Fruit fly (Drosophila melanogaster) whole organism, embryonic: Measurements from ENCODE around the gene sky.

Source experiments
- Antp ChIP-seq: fragments of 200-800 bp; sonication (Bioruptor generic); optimal IDR thresholded peaks from 3 replicates; lab custom pipeline; 2016; ENCODE audit warnings: missing biosample characterization, missing genetic modification characterization
- Bgb ChIP-seq: fragments of 200-800 bp; sonication (Bioruptor generic); IDR thresholded peaks from 2 replicates; pipeline ENCODE4 v1.3.6; 2022; ENCODE audit warnings: missing biosample characterization, missing genetic modification characterization; ENCODE audit not compliant: partially characterized antibody
- CG11695 ChIP-seq: fragments of 200-800 bp; sonication (Bioruptor generic); IDR thresholded peaks from 3 replicates; pipeline ENCODE4 v1.3.6; 2022; ENCODE audit warnings: missing biosample characterization, missing genetic modification characterization
- CG12104 ChIP-seq: fragments of 200-800 bp; sonication (Bioruptor generic); optimal IDR thresholded peaks from 3 replicates; lab custom pipeline; 2016; ENCODE audit warnings: missing biosample characterization, missing genetic modification characterization
- CG12236 ChIP-seq: fragments of 200-800 bp; sonication (Bioruptor generic); optimal IDR thresholded peaks from 2 replicates; lab custom pipeline; 2016; ENCODE audit warnings: missing biosample characterization, missing genetic modification characterization
- CG12299 ChIP-seq: fragments of 200-800 bp; sonication (Bioruptor generic); optimal IDR thresholded peaks from 2 replicates; lab custom pipeline; 2018; ENCODE audit warnings: missing biosample characterization, mild to moderate bottlenecking, missing genetic modification characterization
- CG12391 ChIP-seq: fragments of 200-800 bp; sonication (Bioruptor generic); optimal IDR thresholded peaks from 3 replicates; lab custom pipeline; 2018; ENCODE audit warnings: missing biosample characterization, mild to moderate bottlenecking, missing genetic modification characterization, moderate library complexity
- CG16815 ChIP-seq: fragments of 200-800 bp; sonication (Bioruptor generic); optimal IDR thresholded peaks from 3 replicates; lab custom pipeline; 2017; ENCODE audit warnings: missing biosample characterization, mild to moderate bottlenecking, missing genetic modification characterization
- CG2129 ChIP-seq: fragments of 200-800 bp; sonication (Bioruptor generic); IDR thresholded peaks from 2 replicates; pipeline ENCODE4 v1.3.6; 2022; ENCODE audit warnings: missing biosample characterization, missing genetic modification characterization; ENCODE audit not compliant: partially characterized antibody
- CG2199 ChIP-seq: fragments of 200-800 bp; sonication (Bioruptor generic); IDR thresholded peaks from 3 replicates; pipeline ENCODE4 v1.3.6; 2022; ENCODE audit warnings: missing biosample characterization, missing genetic modification characterization
- CG2889 ChIP-seq: fragments of 200-800 bp; sonication (Bioruptor generic); IDR thresholded peaks from 3 replicates; pipeline ENCODE4 v1.3.6; 2022; ENCODE audit warnings: missing biosample characterization, missing genetic modification characterization
- CG4707 ChIP-seq: fragments of 200-800 bp; sonication (Bioruptor generic); optimal IDR thresholded peaks from 2 replicates; lab custom pipeline; 2018; ENCODE audit warnings: missing biosample characterization, mild to moderate bottlenecking, missing genetic modification characterization, moderate library complexity
- CG4854 ChIP-seq: fragments of 200-800 bp; sonication (Bioruptor generic); optimal IDR thresholded peaks from 2 replicates; lab custom pipeline; 2016; ENCODE audit warnings: missing biosample characterization, missing genetic modification characterization, inconsistent platforms
- CG6254 ChIP-seq: fragments of 200-800 bp; sonication (Bioruptor generic); optimal IDR thresholded peaks from 3 replicates; lab custom pipeline; 2017; ENCODE audit warnings: mild to moderate bottlenecking, missing biosample characterization, missing genetic modification reagents, missing genetic modification characterization
- CG6791 ChIP-seq: fragments of 200-800 bp; sonication (Bioruptor generic); IDR thresholded peaks from 3 replicates; pipeline ENCODE4 v1.3.6; 2022; ENCODE audit warnings: missing biosample characterization, missing genetic modification characterization; ENCODE audit not compliant: partially characterized antibody
- CG9817 ChIP-seq: fragments of 200-800 bp; sonication (Bioruptor generic); optimal IDR thresholded peaks from 2 replicates; lab custom pipeline; 2018; ENCODE audit warnings: missing biosample characterization, mild to moderate bottlenecking, missing genetic modification characterization, moderate library complexity
- CTCF ChIP-seq: fragments of 200-800 bp; sonication (Bioruptor generic); optimal IDR thresholded peaks from 2 replicates; lab custom pipeline; 2017; ENCODE audit warnings: missing biosample characterization, mild to moderate bottlenecking, missing genetic modification characterization, moderate library complexity
- Chrac-16 ChIP-seq: fragments of 200-800 bp; sonication (Bioruptor generic); optimal IDR thresholded peaks from 3 replicates; lab custom pipeline; 2016; ENCODE audit warnings: missing biosample characterization, missing genetic modification characterization
- CkIIα-i1 ChIP-seq: fragments of 200-800 bp; sonication (Bioruptor generic); IDR thresholded peaks from 2 replicates; pipeline ENCODE4 v1.3.6; 2022; ENCODE audit warnings: missing biosample characterization, missing genetic modification characterization
- Doc3 ChIP-seq: fragments of 200-800 bp; sonication (Bioruptor generic); IDR thresholded peaks from 3 replicates; pipeline ENCODE4 v1.3.6; 2022; ENCODE audit warnings: missing biosample characterization, missing genetic modification characterization; ENCODE audit not compliant: partially characterized antibody
- Fer1 ChIP-seq: fragments of 200-800 bp; sonication (Bioruptor generic); optimal IDR thresholded peaks from 2 replicates; lab custom pipeline; 2017; ENCODE audit warnings: missing biosample characterization, mild to moderate bottlenecking, missing genetic modification characterization
- Gsc ChIP-seq: fragments of 200-800 bp; sonication (Bioruptor generic); IDR thresholded peaks from 2 replicates; pipeline ENCODE4 v1.3.6; 2022; ENCODE audit warnings: missing biosample characterization, missing genetic modification characterization
- Gug ChIP-seq: fragments of 200-800 bp; sonication (Bioruptor generic); IDR thresholded peaks from 4 replicates; pipeline ENCODE4 v1.3.6; 2022; ENCODE audit warnings: missing biosample characterization, missing genetic modification characterization
- HmgD ChIP-seq: fragments of 200-800 bp; sonication (Bioruptor generic); optimal IDR thresholded peaks from 3 replicates; lab custom pipeline; 2016; ENCODE audit warnings: missing biosample characterization, missing genetic modification characterization
- MTF-1 ChIP-seq: fragments of 200-800 bp; sonication (Bioruptor generic); optimal IDR thresholded peaks from 2 replicates; lab custom pipeline; 2018; ENCODE audit warnings: missing biosample characterization, mild to moderate bottlenecking, missing genetic modification characterization, borderline replicate concordance
- Med ChIP-seq: fragments of 200-800 bp; sonication (Bioruptor generic); peaks from one replicate; lab custom pipeline; 2016; ENCODE audit warnings: missing biosample characterization, missing genetic modification characterization, mild to moderate bottlenecking, inconsistent platforms, moderate library complexity
- NK7.1 ChIP-seq: fragments of 200-800 bp; sonication (Bioruptor generic); optimal IDR thresholded peaks from 3 replicates; lab custom pipeline; 2016; ENCODE audit warnings: missing biosample characterization, missing genetic modification characterization
- Neu2 ChIP-seq: fragments of 200-800 bp; sonication (Bioruptor generic); optimal IDR thresholded peaks from 3 replicates; lab custom pipeline; 2016; ENCODE audit warnings: missing biosample characterization, missing genetic modification characterization, borderline replicate concordance
- Usf ChIP-seq: fragments of 200-800 bp; sonication (Bioruptor generic); optimal IDR thresholded peaks from 2 replicates; lab custom pipeline; 2017; ENCODE audit warnings: missing genotype, missing biosample characterization, missing genetic modification characterization
- Xbp1 ChIP-seq: fragments of 200-800 bp; sonication (Bioruptor generic); optimal IDR thresholded peaks from 3 replicates; lab custom pipeline; 2016; ENCODE audit warnings: missing biosample characterization, mild to moderate bottlenecking, missing genetic modification characterization
- Xrp1 ChIP-seq: fragments of 200-800 bp; sonication (Bioruptor generic); IDR thresholded peaks from 2 replicates; pipeline ENCODE4 v1.3.6; 2022; ENCODE audit warnings: missing biosample characterization, missing genetic modification characterization
- ab ChIP-seq: fragments of 200-800 bp; sonication (Bioruptor generic); optimal IDR thresholded peaks from 2 replicates; lab custom pipeline; 2016; ENCODE audit warnings: missing biosample characterization, missing genetic modification characterization
- amos ChIP-seq: fragments of 200-800 bp; sonication (Bioruptor generic); IDR thresholded peaks from 2 replicates; pipeline ENCODE4 v1.3.6; 2022; ENCODE audit warnings: missing biosample characterization, missing genetic modification characterization; ENCODE audit not compliant: partially characterized antibody
- ara ChIP-seq: fragments of 200-800 bp; sonication (Bioruptor generic); IDR thresholded peaks from 2 replicates; pipeline ENCODE4 v1.3.6; 2022; ENCODE audit warnings: missing biosample characterization, missing genetic modification characterization
- chm ChIP-seq: fragments of 200-800 bp; sonication (Bioruptor generic); IDR thresholded peaks from 2 replicates; pipeline ENCODE4 v1.3.6; 2022; ENCODE audit warnings: missing biosample characterization, missing genetic modification characterization
- corto ChIP-seq: fragments of 200-800 bp; sonication (Bioruptor generic); optimal IDR thresholded peaks from 2 replicates; lab custom pipeline; 2016; ENCODE audit warnings: missing biosample characterization, mild to moderate bottlenecking, missing genetic modification characterization, moderate library complexity
- dimm ChIP-seq: fragments of 200-800 bp; sonication (Bioruptor generic); IDR thresholded peaks from 2 replicates; pipeline ENCODE4 v1.3.6; 2022; ENCODE audit warnings: missing biosample characterization, missing genetic modification characterization
- dm ChIP-seq: fragments of 200-800 bp; sonication (Bioruptor generic); optimal IDR thresholded peaks from 3 replicates; lab custom pipeline; 2016; ENCODE audit warnings: missing biosample characterization, missing genetic modification characterization
- ewg ChIP-seq: fragments of 200-800 bp; sonication (Bioruptor generic); optimal IDR thresholded peaks from 3 replicates; lab custom pipeline; 2017; ENCODE audit warnings: mild to moderate bottlenecking, missing biosample characterization, missing genetic modification reagents, missing genetic modification characterization
- gcm2 ChIP-seq: fragments of 200-800 bp; sonication (Bioruptor generic); optimal IDR thresholded peaks from 2 replicates; lab custom pipeline; 2016; ENCODE audit warnings: missing biosample characterization, missing genetic modification characterization
- grau ChIP-seq: fragments of 200-800 bp; optimal IDR thresholded peaks from 3 replicates; lab custom pipeline; 2019; ENCODE audit warnings: missing biosample characterization, mild to moderate bottlenecking, missing genetic modification characterization, moderate library complexity
- her ChIP-seq: fragments of 200-800 bp; sonication (Bioruptor generic); optimal IDR thresholded peaks from 2 replicates; lab custom pipeline; 2016; ENCODE audit warnings: missing biosample characterization, missing genetic modification characterization
- jumu ChIP-seq: fragments of 200-800 bp; sonication (Bioruptor generic); optimal IDR thresholded peaks from 3 replicates; lab custom pipeline; 2016; ENCODE audit warnings: missing biosample characterization, missing genetic modification characterization
- luna ChIP-seq: fragments of 200-800 bp; sonication (Bioruptor generic); optimal IDR thresholded peaks from 2 replicates; lab custom pipeline; 2016; ENCODE audit warnings: missing biosample characterization, missing genetic modification characterization
- pb ChIP-seq: fragments of 200-800 bp; sonication (Bioruptor generic); optimal IDR thresholded peaks from 3 replicates; lab custom pipeline; 2016; ENCODE audit warnings: missing biosample characterization, missing genetic modification characterization
- pho ChIP-seq: fragments of 200-800 bp; sonication (Bioruptor generic); optimal IDR thresholded peaks from 2 replicates; lab custom pipeline; 2016; ENCODE audit warnings: missing biosample characterization, missing genetic modification characterization
- ranshi ChIP-seq: fragments of 200-800 bp; sonication (Bioruptor generic); IDR thresholded peaks from 2 replicates; pipeline ENCODE4 v1.3.6; 2022; ENCODE audit warnings: missing biosample characterization, missing genetic modification characterization
- so ChIP-seq: fragments of 200-800 bp; sonication (Bioruptor generic); IDR thresholded peaks from 3 replicates; pipeline ENCODE4 v1.3.6; 2022; ENCODE audit warnings: missing biosample characterization, missing genetic modification characterization
- sug ChIP-seq: fragments of 200-800 bp; optimal IDR thresholded peaks from 2 replicates; lab custom pipeline; 2019; ENCODE audit warnings: missing biosample characterization, mild to moderate bottlenecking, missing genetic modification characterization, moderate library complexity
- trh ChIP-seq: fragments of 200-800 bp; sonication (Bioruptor generic); optimal IDR thresholded peaks from 2 replicates; lab custom pipeline; 2016; ENCODE audit warnings: missing biosample characterization, missing genetic modification characterization
- vvl ChIP-seq: fragments of 200-800 bp; sonication (Bioruptor generic); IDR thresholded peaks from 2 replicates; pipeline ENCODE4 v1.3.6; 2022; ENCODE audit warnings: missing biosample characterization, missing genetic modification characterization

Gene sky

dm6 chr2L:20944886-20945558 lies 26.3 kb upstream of the sky start (continued):
- TF ChIP-seq CG12236 (GFP tag; lab: Kevin White, UChicago), result peak; percentile 12
- TF ChIP-seq trh (GFP tag; lab: Kevin White, UChicago), result no peak
- no peak for TF ChIP-seq CG12299 (tag; lab: Kevin White, UChicago)
- TF ChIP-seq so (GFP tag; lab: Robert Waterston, UW), result no peak
- no peak for TF ChIP-seq CG12104 (GFP tag; lab: Kevin White, UChicago)
- TF ChIP-seq ara (GFP tag; lab: Robert Waterston, UW), result peak; percentile 54; the same call in 1 of the 2 replicates
- no peak for TF ChIP-seq ranshi (GFP tag; lab: Robert Waterston, UW)
- no peak for TF ChIP-seq her (GFP tag; lab: Kevin White, UChicago)
- TF ChIP-seq HmgD (GFP tag; lab: Kevin White, UChicago), result no peak
- TF ChIP-seq CG16815 (GFP tag; lab: Kevin White, UChicago), result no peak
- peak; percentile 62; the same call in 1 of the 3 replicates for TF ChIP-seq CG6791 (GFP tag; lab: Robert Waterston, UW)
- TF ChIP-seq pb (GFP tag; lab: Kevin White, UChicago), result no peak
- TF ChIP-seq CG2889 (GFP tag; lab: Robert Waterston, UW), result no peak
- TF ChIP-seq Xrp1, result peak; percentile 70
- TF ChIP-seq vvl (GFP tag; lab: Robert Waterston, UW), result 0 out of 2 replicates have a peak, but pooled peaks have one; percentile 39
- TF ChIP-seq CG2129, result no peak
- no peak for TF ChIP-seq CG11695
- no peak; the same call in 1 of the 2 replicates for TF ChIP-seq chm
- no peak for TF ChIP-seq gcm2 (GFP tag; lab: Kevin White, UChicago)
- TF ChIP-seq sug (tag; lab: Kevin White, UChicago), result no peak
- TF ChIP-seq Chrac-16, result peak; percentile 41
- TF ChIP-seq luna (GFP tag; lab: Kevin White, UChicago), result no peak
- no peak for TF ChIP-seq pho
- TF ChIP-seq Bgb (GFP tag; lab: Robert Waterston, UW), result no peak
- no peak for TF ChIP-seq dm (GFP tag; lab: Kevin White, UChicago)
- peak; percentile 38 for TF ChIP-seq Antp
- TF ChIP-seq grau (tag; lab: Kevin White, UChicago), result peak; percentile 55
- TF ChIP-seq Xbp1 (GFP tag; lab: Kevin White, UChicago), result peak; percentile 60
- no peak for TF ChIP-seq CkIIα-i1
- no peak for TF ChIP-seq Gsc (GFP tag; lab: Robert Waterston, UW)
- TF ChIP-seq Fer1, result peak; percentile 31
- TF ChIP-seq CG4854 (GFP tag; lab: Kevin White, UChicago), result no peak
- TF ChIP-seq Doc3, result no peak
- no peak for TF ChIP-seq MTF-1 (GFP tag; lab: Kevin White, UChicago)
- TF ChIP-seq CG2199 (GFP tag; lab: Robert Waterston, UW), result no peak
- peak; percentile 28 for TF ChIP-seq CG6254
- TF ChIP-seq Gug (GFP tag; lab: Robert Waterston, UW), result no peak
- TF ChIP-seq Med (GFP tag; lab: Kevin White, UChicago), result peak; percentile 87
- no peak for TF ChIP-seq amos (GFP tag; lab: Robert Waterston, UW)
- peak; percentile 6 for TF ChIP-seq jumu (GFP tag; lab: Kevin White, UChicago)
- no peak for TF ChIP-seq Neu2 (GFP tag; lab: Kevin White, UChicago)
- TF ChIP-seq NK7.1 (GFP tag; lab: Kevin White, UChicago), result no peak
- TF ChIP-seq ab (GFP tag; lab: Kevin White, UChicago), result no peak
- no peak for TF ChIP-seq CG4707
- peak; percentile 32 for TF ChIP-seq ewg
- TF ChIP-seq Usf (GFP tag; lab: Kevin White, UChicago), result no peak
- TF ChIP-seq CTCF, result no peak
- TF ChIP-seq CG9817 (tag; lab: Kevin White, UChicago), result peak; percentile 42
- TF ChIP-seq corto, result no peak
- TF ChIP-seq dimm (GFP tag; lab: Robert Waterston, UW), result 0 out of 2 replicates have a peak, but pooled peaks have one; percentile 19
- peak; percentile 52 for TF ChIP-seq CG12391 (tag; lab: Kevin White, UChicago)
